Fruit fly (Drosophila melanogaster) whole organism, embryonic: ENCODE results near the gene MED21.
A peak's percentile ranks its signal among the peaks of the same experiment; 100 is the strongest.

ENCODE experiments used
- Adf1 ChIP-seq: fragments of 200-800 bp; sonication (Bioruptor generic); IDR thresholded peaks from 2 replicates; pipeline ENCODE4 v1.3.6; 2022; ENCODE audit warnings: missing biosample characterization, missing genetic modification characterization
- Awh ChIP-seq: fragments of 200-800 bp; sonication (Bioruptor generic); IDR thresholded peaks from 2 replicates; pipeline ENCODE4, ENCODE4 v1.3.6; 2022; ENCODE audit warnings: missing biosample characterization, missing genetic modification characterization
- CG1024 ChIP-seq: fragments of 200-800 bp; sonication (Bioruptor generic); IDR thresholded peaks from 2 replicates; pipeline ENCODE4 v1.3.6; 2022; ENCODE audit warnings: missing biosample characterization, missing genetic modification characterization
- CG12659 ChIP-seq: fragments of 200-800 bp; sonication (Bioruptor generic); optimal IDR thresholded peaks from 3 replicates; lab custom pipeline; 2017; ENCODE audit warnings: mild to moderate bottlenecking, missing biosample characterization, missing genetic modification reagents, missing genetic modification characterization
- CG13624 ChIP-seq: fragments of 200-800 bp; sonication (Bioruptor generic); optimal IDR thresholded peaks from 2 replicates; lab custom pipeline; 2016; ENCODE audit warnings: missing biosample characterization, missing genetic modification characterization
- CG14965 ChIP-seq: fragments of 200-800 bp; sonication (Bioruptor generic); optimal IDR thresholded peaks from 2 replicates; lab custom pipeline; 2016; ENCODE audit warnings: missing biosample characterization, missing genetic modification characterization, borderline replicate concordance
- CG15514 ChIP-seq: fragments of 200-800 bp; sonication (Bioruptor generic); optimal IDR thresholded peaks from 3 replicates; lab custom pipeline; 2017; ENCODE audit warnings: missing biosample characterization, missing genetic modification characterization, mild to moderate bottlenecking, moderate library complexity, missing genetic modification reagents
- CG1602 ChIP-seq: fragments of 200-800 bp; sonication (Bioruptor generic); optimal IDR thresholded peaks from 3 replicates; lab custom pipeline; 2016; ENCODE audit warnings: missing biosample characterization, missing genetic modification characterization
- CG1603 ChIP-seq: fragments of 200-800 bp; sonication (Bioruptor generic); optimal IDR thresholded peaks from 2 replicates; lab custom pipeline; 2019; ENCODE audit warnings: missing biosample characterization, mild to moderate bottlenecking, missing genetic modification characterization, moderate library complexity
- CG17802 ChIP-seq: fragments of 200-800 bp; sonication (Bioruptor generic); optimal IDR thresholded peaks from 2 replicates; lab custom pipeline; 2018; ENCODE audit warnings: missing biosample characterization, mild to moderate bottlenecking, missing genetic modification characterization, moderate library complexity
- CG30020 ChIP-seq: fragments of 200-800 bp; optimal IDR thresholded peaks from 2 replicates; lab custom pipeline; 2019; ENCODE audit warnings: missing biosample characterization, mild to moderate bottlenecking, missing genetic modification characterization, moderate library complexity
- CG4360 ChIP-seq: fragments of 200-800 bp; sonication (Bioruptor generic); IDR thresholded peaks from 2 replicates; pipeline ENCODE4 v1.3.6; 2022; ENCODE audit warnings: missing biosample characterization, missing genetic modification characterization
- CG7357 ChIP-seq: fragments of 200-800 bp; sonication (Bioruptor generic); IDR thresholded peaks from 3 replicates; pipeline ENCODE4 v1.3.6; 2022; ENCODE audit warnings: missing biosample characterization, missing genetic modification characterization
- CG7963 ChIP-seq: fragments of 200-800 bp; sonication (Bioruptor generic); IDR thresholded peaks from 3 replicates; pipeline ENCODE4 v1.3.6; 2022; ENCODE audit warnings: missing biosample characterization, missing genetic modification characterization; ENCODE audit not compliant: partially characterized antibody
- CG8281 ChIP-seq: fragments of 200-800 bp; sonication (Bioruptor generic); optimal IDR thresholded peaks from 2 replicates; lab custom pipeline; 2018; ENCODE audit warnings: missing biosample characterization, mild to moderate bottlenecking, missing genetic modification characterization, moderate library complexity
- D ChIP-seq, 2 experiments: fragments of 200-800 bp in 1 of 2; fragments of >200 bp in 1 of 2; sonication (Bioruptor generic) in 1 of 2; optimal IDR thresholded peaks; 2 replicates in 1 of 2; 3 replicates in 1 of 2; lab custom pipeline; 2017; ENCODE audit warnings: mild to moderate bottlenecking in 1 of 2, missing biosample characterization in 1 of 2, missing genetic modification characterization in 1 of 2, missing genetic modification reagents in 1 of 2
- Dbx ChIP-seq: fragments of 200-800 bp; sonication (Bioruptor generic); IDR thresholded peaks from 3 replicates; pipeline ENCODE4 v1.3.6; 2022; ENCODE audit warnings: missing biosample characterization, missing genetic modification characterization
- Dll ChIP-seq: fragments of 200-800 bp; sonication (Bioruptor generic); IDR thresholded peaks from 4 replicates; pipeline ENCODE4 v1.3.6; 2022; ENCODE audit warnings: missing biosample characterization, missing genetic modification characterization; ENCODE audit not compliant: partially characterized antibody
- Dref ChIP-seq: fragments of 200-800 bp; sonication (Bioruptor generic); IDR thresholded peaks from 2 replicates; pipeline ENCODE4 v1.3.6; 2022; ENCODE audit warnings: missing biosample characterization, missing genetic modification characterization
- Ets65A ChIP-seq: fragments of 200-800 bp; sonication (Bioruptor generic); peaks from one replicate; lab custom pipeline; 2016; ENCODE audit warnings: missing biosample characterization, missing genetic modification characterization
- Neu2 ChIP-seq: fragments of 200-800 bp; sonication (Bioruptor generic); optimal IDR thresholded peaks from 3 replicates; lab custom pipeline; 2016; ENCODE audit warnings: missing biosample characterization, missing genetic modification characterization, borderline replicate concordance
- Ravus ChIP-seq: fragments of 200-800 bp; sonication (Bioruptor generic); IDR thresholded peaks from 2 replicates; pipeline ENCODE4 v1.3.6; 2022; ENCODE audit warnings: missing biosample characterization, missing genetic modification characterization
- abd-A ChIP-seq: fragments of 200-800 bp; sonication (Bioruptor generic); optimal IDR thresholded peaks from 3 replicates; lab custom pipeline; 2019; ENCODE audit warnings: missing biosample characterization, mild to moderate bottlenecking, missing genetic modification characterization, moderate library complexity
- bowl ChIP-seq: fragments of 200-800 bp; sonication (Bioruptor generic); IDR thresholded peaks from 2 replicates; pipeline ENCODE4 v1.3.6; 2022; ENCODE audit warnings: missing biosample characterization, missing genetic modification characterization
- dysf ChIP-seq: fragments of 200-800 bp; sonication (Bioruptor generic); IDR thresholded peaks from 3 replicates; pipeline ENCODE4 v1.3.6; 2022; ENCODE audit warnings: missing biosample characterization, missing genetic modification characterization
- lilli ChIP-seq: fragments of 200-800 bp; sonication (Bioruptor generic); optimal IDR thresholded peaks from 3 replicates; lab custom pipeline; 2016; ENCODE audit warnings: missing biosample characterization, missing genetic modification characterization
- oc ChIP-seq: fragments of 200-800 bp; sonication (Bioruptor generic); optimal IDR thresholded peaks from 2 replicates; lab custom pipeline; 2018; ENCODE audit warnings: missing biosample characterization, mild to moderate bottlenecking, missing genetic modification characterization, moderate library complexity
- pum ChIP-seq: fragments of 200-800 bp; sonication (Bioruptor generic); optimal IDR thresholded peaks from 2 replicates; lab custom pipeline; 2016; ENCODE audit warnings: missing biosample characterization, missing genetic modification characterization
- rib ChIP-seq: fragments of 200-800 bp; sonication (Bioruptor generic); IDR thresholded peaks from 2 replicates; pipeline ENCODE4 v1.3.6; 2022; ENCODE audit warnings: missing biosample characterization, missing genetic modification characterization
- row ChIP-seq: fragments of 200-800 bp; sonication (Bioruptor generic); IDR thresholded peaks from 3 replicates; pipeline ENCODE4 v1.3.6; 2022; ENCODE audit warnings: missing biosample characterization, missing genetic modification characterization
- sens ChIP-seq: fragments of 200-800 bp; sonication (Bioruptor generic); peaks from one replicate; lab custom pipeline; 2016; ENCODE audit warnings: missing biosample characterization, missing genetic modification characterization
- ssp ChIP-seq: fragments of 200-800 bp; sonication (Bioruptor generic); IDR thresholded peaks from 2 replicates; pipeline ENCODE4 v1.3.6; 2022; ENCODE audit warnings: missing biosample characterization, missing genetic modification characterization
- tap ChIP-seq: fragments of 200-800 bp; optimal IDR thresholded peaks from 3 replicates; lab custom pipeline; 2019; ENCODE audit warnings: missing biosample characterization, mild to moderate bottlenecking, missing genetic modification characterization, moderate library complexity
- usp ChIP-seq: fragments of >200 bp; optimal IDR thresholded peaks from 2 replicates; lab custom pipeline; 2017; ENCODE audit warnings: missing biosample characterization, missing genetic modification characterization
- zf30C ChIP-seq: fragments of 200-800 bp; sonication (Bioruptor generic); optimal IDR thresholded peaks from 3 replicates; lab custom pipeline; 2018; ENCODE audit warnings: missing biosample characterization, mild to moderate bottlenecking, missing genetic modification characterization

The MED21 gene

DNA sequence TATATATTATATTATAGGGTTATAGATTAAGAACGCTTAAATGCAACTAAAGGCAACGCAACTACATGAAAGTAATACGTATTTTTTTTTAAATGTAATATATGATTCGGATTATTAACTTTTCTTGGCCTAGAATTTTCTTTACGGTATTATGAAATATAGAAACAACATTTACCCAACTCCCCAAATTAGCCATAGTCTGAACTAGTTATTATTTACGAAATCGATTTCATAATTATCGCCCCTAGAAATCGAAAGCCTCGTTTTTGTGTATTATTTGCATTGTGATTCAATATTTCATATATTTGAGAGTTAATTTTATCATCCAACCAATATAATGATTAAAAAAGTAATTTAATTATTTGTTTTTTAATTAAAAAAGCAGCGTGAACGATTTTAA, 7.0 kb downstream of the MED21 start (continued):
- TF ChIP-seq Ravus (GFP tag; lab: Robert Waterston, UW) (no peak), CG1602 (GFP tag; lab: Kevin White, UChicago) (no peak), D (optimal IDR thresholded peaks at IDR 0.05; lab: Kevin White, UChicago) (no peak), D (GFP tag; optimal IDR thresholded peaks at IDR 0.05; lab: Kevin White, UChicago) (no peak), Ets65A (GFP tag; lab: Kevin White, UChicago) (no peak), lilli (GFP tag; lab: Kevin White, UChicago) (no peak), bowl (no peak), CG8281 (tag; lab: Kevin White, UChicago) (no peak), CG12659 (peak; percentile 7), Dbx (no peak), CG15514 (GFP tag; lab: Kevin White, UChicago) (no peak), abd-A (tag; lab: Kevin White, UChicago) (no peak), tap (no peak), CG4360 (GFP tag; lab: Robert Waterston, UW) (no peak), rib (GFP tag; lab: Robert Waterston, UW) (no peak), Adf1 (GFP tag; lab: Robert Waterston, UW) (no peak), CG7963 (no peak), oc (tag; lab: Kevin White, UChicago) (no peak), Dll (GFP tag; lab: Robert Waterston, UW) (no peak), CG14965 (GFP tag; lab: Kevin White, UChicago) (no peak), usp (GFP tag; lab: Kevin White, UChicago) (no peak)

DNA sequence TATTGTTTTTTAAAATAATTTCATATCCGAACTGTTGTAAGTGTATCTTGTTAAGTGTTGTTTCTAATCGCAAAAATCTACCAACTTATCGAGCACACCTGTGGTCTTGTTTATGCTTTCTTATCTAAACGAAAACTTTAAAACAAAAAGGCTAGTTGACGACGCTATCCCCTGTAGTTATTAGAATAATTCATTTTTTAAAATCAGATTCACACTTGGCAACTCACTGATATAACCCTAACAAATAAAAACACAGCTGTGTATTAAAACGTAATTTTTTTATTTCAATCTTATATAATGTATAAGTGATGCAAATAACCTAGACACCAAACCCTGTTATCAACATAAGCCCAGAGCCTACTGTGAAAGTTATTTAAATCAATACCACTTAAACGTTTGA, 8.0 kb downstream of the MED21 start:
- TF ChIP-seq ssp (peak; percentile 92), Ets65A (GFP tag; lab: Kevin White, UChicago) (no peak), CG14965 (GFP tag; lab: Kevin White, UChicago) (no peak), CG1024 (GFP tag; lab: Robert Waterston, UW) (peak; percentile 83), CG7357 (GFP tag; lab: Robert Waterston, UW) (peak; percentile 42; the same call in 2 of the 3 replicates), CG17802 (tag; lab: Kevin White, UChicago) (peak; percentile 82), zf30C (GFP tag; lab: Kevin White, UChicago) (no peak), Dref (GFP tag; lab: Robert Waterston, UW) (peak; percentile 17; the same call in 1 of the 2 replicates), CG1603 (tag; lab: Kevin White, UChicago) (peak; percentile 70), row (peak; percentile 47; the same call in 2 of the 3 replicates), CG30020 (peak; percentile 89)

DNA sequence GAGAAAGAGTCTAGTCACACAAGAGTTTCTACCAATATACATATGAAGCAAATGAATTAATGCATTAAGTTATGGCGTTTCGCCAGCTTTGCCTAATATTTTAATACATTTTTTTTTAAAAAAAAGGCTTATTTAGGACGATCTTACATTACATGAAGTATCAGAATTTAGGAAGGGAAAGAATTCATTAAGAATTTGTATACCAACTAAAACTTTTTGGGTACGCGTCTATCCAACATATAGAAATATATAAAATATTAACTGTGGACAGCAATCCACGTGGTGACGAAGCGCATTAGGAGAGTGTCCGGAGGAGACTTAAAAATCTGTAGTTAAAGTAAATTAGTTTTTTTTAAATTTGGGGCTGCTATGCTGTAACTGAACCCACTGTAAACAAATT, 8.5 kb downstream of the MED21 start, which contains the start of gene Set1:
Set1 (plus strand) TSS at position 301 of the 400 bp plus-strand sequence.
- TF ChIP-seq sens (GFP tag; lab: Kevin White, UChicago), result no peak
- no peak for TF ChIP-seq pum (GFP tag; lab: Kevin White, UChicago)
- no peak for TF ChIP-seq CG13624 (GFP tag; lab: Kevin White, UChicago)
- no peak for TF ChIP-seq bowl
- no peak for TF ChIP-seq CG17802 (tag; lab: Kevin White, UChicago)
- no peak for TF ChIP-seq dysf
- TF ChIP-seq Neu2 (GFP tag; lab: Kevin White, UChicago), result no peak
- TF ChIP-seq Awh (GFP tag; lab: Robert Waterston, UW), result no peak
